Fruit fly (Drosophila melanogaster) whole organism, prepupa: ENCODE results near the gene CG43658.

Experiments used
- Blimp-1 ChIP-seq: fragments of 200-800 bp; sonication (Bioruptor generic); optimal IDR thresholded peaks from 3 replicates; lab custom pipeline; 2017; ENCODE audit warnings: missing biosample characterization, missing genetic modification characterization, mild to moderate bottlenecking, moderate library complexity, missing genetic modification reagents
- CG10631 ChIP-seq: fragments of 200-800 bp; sonication (Bioruptor generic); optimal IDR thresholded peaks from 2 replicates; lab custom pipeline; 2016; ENCODE audit warnings: missing biosample characterization, missing genetic modification characterization
- CG10669 ChIP-seq: fragments of 200-800 bp; sonication (Bioruptor generic); optimal IDR thresholded peaks from 3 replicates; lab custom pipeline; 2018; ENCODE audit warnings: missing biosample characterization, mild to moderate bottlenecking, missing genetic modification characterization, moderate library complexity
- CG11902 ChIP-seq: fragments of 200-800 bp; sonication (Bioruptor generic); optimal IDR thresholded peaks from 3 replicates; lab custom pipeline; 2016; ENCODE audit warnings: missing biosample characterization, missing genetic modification characterization
- CG15336 ChIP-seq: fragments of 200-800 bp; sonication (Bioruptor generic); IDR thresholded peaks from 2 replicates; pipeline ENCODE4 v1.3.6; 2022; ENCODE audit warnings: missing biosample characterization, missing genetic modification characterization
- CG1621 ChIP-seq: fragments of 200-800 bp; sonication (Bioruptor generic); optimal IDR thresholded peaks from 3 replicates; lab custom pipeline; 2018; ENCODE audit warnings: missing biosample characterization, mild to moderate bottlenecking, missing genetic modification characterization
- CG16779 ChIP-seq: fragments of 200-800 bp; sonication (Bioruptor generic); optimal IDR thresholded peaks from 3 replicates; lab custom pipeline; 2017; ENCODE audit warnings: missing biosample characterization, mild to moderate bottlenecking, missing genetic modification characterization
- CG31627 ChIP-seq: fragments of 200-800 bp; sonication (Bioruptor generic); optimal IDR thresholded peaks from 3 replicates; lab custom pipeline; 2016; ENCODE audit warnings: missing biosample characterization, missing genetic modification characterization
- CG32006 ChIP-seq: fragments of 200-800 bp; sonication (Bioruptor generic); optimal IDR thresholded peaks from 3 replicates; lab custom pipeline; 2017; ENCODE audit warnings: missing biosample characterization, mild to moderate bottlenecking, missing genetic modification characterization
- CG34406 ChIP-seq: fragments of 200-800 bp; sonication (Bioruptor generic); optimal IDR thresholded peaks from 3 replicates; lab custom pipeline; 2016; ENCODE audit warnings: missing biosample characterization, missing genetic modification characterization
- CG3919 ChIP-seq: fragments of 200-800 bp; sonication (Bioruptor generic); optimal IDR thresholded peaks from 3 replicates; lab custom pipeline; 2016; ENCODE audit warnings: missing biosample characterization, missing genetic modification characterization
- CG4318 ChIP-seq: fragments of 200-800 bp; sonication (Bioruptor generic); optimal IDR thresholded peaks from 3 replicates; lab custom pipeline; 2017; ENCODE audit warnings: missing biosample characterization, mild to moderate bottlenecking, missing genetic modification characterization
- CG6163 ChIP-seq: fragments of 200-800 bp; sonication (Bioruptor generic); IDR thresholded peaks from 3 replicates; pipeline ENCODE4 v1.3.6; 2022; ENCODE audit warnings: missing biosample characterization, missing genetic modification characterization
- CG6276 ChIP-seq: fragments of 200-800 bp; sonication (Bioruptor generic); optimal IDR thresholded peaks from 2 replicates; lab custom pipeline; 2017; ENCODE audit warnings: missing biosample characterization, mild to moderate bottlenecking, missing genetic modification characterization
- CG6792 ChIP-seq: fragments of 200-800 bp; sonication (Bioruptor generic); optimal IDR thresholded peaks from 3 replicates; lab custom pipeline; 2016; ENCODE audit warnings: missing biosample characterization, missing genetic modification characterization
- CG6808 ChIP-seq: fragments of 200-800 bp; sonication (Bioruptor generic); optimal IDR thresholded peaks from 3 replicates; lab custom pipeline; 2017; ENCODE audit warnings: missing biosample characterization, missing genetic modification characterization, mild to moderate bottlenecking, moderate library complexity, missing genetic modification reagents
- CG6854 ChIP-seq: fragments of 200-800 bp; sonication (Bioruptor generic); optimal IDR thresholded peaks from 2 replicates; lab custom pipeline; 2017; ENCODE audit warnings: missing biosample characterization, mild to moderate bottlenecking, missing genetic modification characterization
- CG7368 ChIP-seq: fragments of 200-800 bp; sonication (Bioruptor generic); optimal IDR thresholded peaks from 3 replicates; lab custom pipeline; 2016; ENCODE audit warnings: missing biosample characterization, missing genetic modification characterization
- CG8119 ChIP-seq: fragments of 200-800 bp; sonication (Bioruptor generic); IDR thresholded peaks from 3 replicates; pipeline ENCODE4 v1.3.6; 2022; ENCODE audit warnings: missing biosample characterization, missing genetic modification characterization
- CG8319 ChIP-seq: fragments of 200-800 bp; sonication (Bioruptor generic); optimal IDR thresholded peaks from 3 replicates; lab custom pipeline; 2016; ENCODE audit warnings: missing biosample characterization, missing genetic modification characterization
- CG8632 ChIP-seq: fragments of 200-800 bp; sonication (Bioruptor generic); optimal IDR thresholded peaks from 3 replicates; lab custom pipeline; 2016; ENCODE audit warnings: missing biosample characterization, missing genetic modification characterization
- Eip75B ChIP-seq: fragments of 200-800 bp; sonication (Bioruptor generic); optimal IDR thresholded peaks from 3 replicates; lab custom pipeline; 2016; ENCODE audit warnings: missing biosample characterization, missing genetic modification characterization
- Eip78C ChIP-seq: fragments of 200-800 bp; sonication (Bioruptor generic); peaks from one replicate; lab custom pipeline; 2016; ENCODE audit warnings: missing biosample characterization, missing genetic modification characterization
- Ets96B ChIP-seq: fragments of 200-800 bp; optimal IDR thresholded peaks from 2 replicates; lab custom pipeline; 2019; ENCODE audit warnings: missing biosample characterization, mild to moderate bottlenecking, missing genetic modification characterization, moderate library complexity
- Gug ChIP-seq: fragments of 200-800 bp; sonication (Bioruptor generic); IDR thresholded peaks from 2 replicates; pipeline ENCODE4 v1.3.6; 2022; ENCODE audit warnings: missing biosample characterization, missing genetic modification characterization
- Hr38 ChIP-seq: sonication (Bioruptor generic); optimal IDR thresholded peaks from 2 replicates; lab custom pipeline; 2016; ENCODE audit warnings: missing biosample characterization, missing genetic modification characterization
- Hr4 ChIP-seq: fragments of 200-800 bp; sonication (Bioruptor generic); optimal IDR thresholded peaks from 3 replicates; lab custom pipeline; 2016; ENCODE audit warnings: missing biosample characterization, missing genetic modification characterization
- Lpt ChIP-seq: fragments of 200-800 bp; sonication (Bioruptor generic); optimal IDR thresholded peaks from 3 replicates; lab custom pipeline; 2016; ENCODE audit warnings: missing biosample characterization, missing genetic modification characterization
- Met ChIP-seq: fragments of 200-800 bp; sonication (Bioruptor generic); optimal IDR thresholded peaks from 3 replicates; lab custom pipeline; 2016; ENCODE audit warnings: missing biosample characterization, missing genetic modification characterization
- OdsH ChIP-seq: fragments of 200-800 bp; sonication (Bioruptor generic); optimal IDR thresholded peaks from 3 replicates; lab custom pipeline; 2016; ENCODE audit warnings: missing biosample characterization, missing genetic modification characterization
- Smox ChIP-seq: fragments of 200-800 bp; sonication (Bioruptor generic); optimal IDR thresholded peaks from 3 replicates; lab custom pipeline; 2016; ENCODE audit warnings: missing biosample characterization, missing genetic modification characterization
- Sox102F ChIP-seq: fragments of 200-800 bp; sonication (Bioruptor generic); optimal IDR thresholded peaks from 2 replicates; lab custom pipeline; 2016; ENCODE audit warnings: missing biosample characterization, mild to moderate bottlenecking, missing genetic modification characterization
- Sox14 ChIP-seq: fragments of 200-800 bp; sonication (Bioruptor generic); optimal IDR thresholded peaks from 3 replicates; lab custom pipeline; 2016; ENCODE audit warnings: missing biosample characterization, missing genetic modification characterization
- Sox15 ChIP-seq: fragments of 200-800 bp; sonication (Bioruptor generic); optimal IDR thresholded peaks from 3 replicates; lab custom pipeline; 2016; ENCODE audit warnings: missing biosample characterization, missing genetic modification characterization
- achi ChIP-seq: fragments of 200-800 bp; sonication (Bioruptor generic); optimal IDR thresholded peaks from 3 replicates; lab custom pipeline; 2016; ENCODE audit warnings: missing biosample characterization, missing genetic modification characterization
- acj6 ChIP-seq: fragments of 200-800 bp; sonication (Bioruptor generic); optimal IDR thresholded peaks from 3 replicates; lab custom pipeline; 2016; ENCODE audit warnings: missing biosample characterization, missing genetic modification characterization
- cyc ChIP-seq: fragments of 200-800 bp; sonication (Bioruptor generic); optimal IDR thresholded peaks from 3 replicates; lab custom pipeline; 2016; ENCODE audit warnings: missing biosample characterization, missing genetic modification characterization
- dac ChIP-seq: fragments of 200-800 bp; sonication (Bioruptor generic); optimal IDR thresholded peaks from 2 replicates; lab custom pipeline; 2017; ENCODE audit warnings: missing biosample characterization, mild to moderate bottlenecking, missing genetic modification characterization
- dsx ChIP-seq: fragments of 200-800 bp; optimal IDR thresholded peaks from 3 replicates; lab custom pipeline; 2019; ENCODE audit warnings: missing biosample characterization, mild to moderate bottlenecking, missing genetic modification characterization, moderate library complexity; ENCODE audit not compliant: poor library complexity, severe bottlenecking
- eg ChIP-seq: fragments of 200-800 bp; sonication (Bioruptor generic); IDR thresholded peaks from 3 replicates; pipeline ENCODE4 v1.3.6; 2022; ENCODE audit warnings: missing biosample characterization, missing genetic modification characterization
- esn ChIP-seq: fragments of 200-800 bp; sonication (Bioruptor generic); optimal IDR thresholded peaks from 2 replicates; lab custom pipeline; 2016; ENCODE audit warnings: missing biosample characterization, mild to moderate bottlenecking, missing genetic modification characterization, moderate library complexity
- fd59A ChIP-seq: fragments of 200-800 bp; sonication (Bioruptor generic); optimal IDR thresholded peaks from 2 replicates; lab custom pipeline; 2017; ENCODE audit warnings: missing biosample characterization, mild to moderate bottlenecking, missing genetic modification characterization, missing genetic modification reagents
- fd85E ChIP-seq: fragments of 200-800 bp; sonication (Bioruptor generic); optimal IDR thresholded peaks from 3 replicates; lab custom pipeline; 2016; ENCODE audit warnings: missing biosample characterization, missing genetic modification characterization
- fkh ChIP-seq: fragments of 200-800 bp; sonication (Bioruptor generic); optimal IDR thresholded peaks from 3 replicates; lab custom pipeline; 2017; ENCODE audit warnings: missing biosample characterization, mild to moderate bottlenecking, missing genetic modification characterization, moderate library complexity
- lz ChIP-seq: fragments of 200-800 bp; sonication (Bioruptor generic); optimal IDR thresholded peaks from 3 replicates; lab custom pipeline; 2016; ENCODE audit warnings: missing biosample characterization, missing genetic modification characterization
- net ChIP-seq: fragments of 200-800 bp; sonication (Bioruptor generic); optimal IDR thresholded peaks from 3 replicates; lab custom pipeline; 2016; ENCODE audit warnings: missing biosample characterization, missing genetic modification characterization
- spab ChIP-seq: fragments of 200-800 bp; sonication (Bioruptor generic); optimal IDR thresholded peaks from 2 replicates; lab custom pipeline; 2017; ENCODE audit warnings: missing biosample characterization, mild to moderate bottlenecking, missing genetic modification characterization, missing genetic modification reagents
- ss ChIP-seq, 2 experiments: fragments of 200-800 bp; sonication (Bioruptor generic); optimal IDR thresholded peaks; 2 replicates in 1 of 2; 3 replicates in 1 of 2; lab custom pipeline; 2017 to 2018; ENCODE audit warnings: mild to moderate bottlenecking in 2 of 2, missing biosample characterization in 2 of 2, missing genetic modification characterization in 2 of 2, moderate library complexity in 1 of 2
- svp ChIP-seq: fragments of 200-800 bp; sonication (Bioruptor generic); peaks from one replicate; lab custom pipeline; 2016; ENCODE audit warnings: missing biosample characterization, missing genetic modification characterization
- vri ChIP-seq: fragments of 200-800 bp; sonication (Bioruptor generic); optimal IDR thresholded peaks from 3 replicates; lab custom pipeline; 2016; ENCODE audit warnings: missing biosample characterization, mild to moderate bottlenecking, missing genetic modification characterization

The CG43658 gene

dm6 chrX:17561130-17561942 lies at the start of gene CG43658:
CG43658 (minus strand) TSS chrX:17561180.
- TF ChIP-seq Met (GFP tag; lab: Kevin White, UChicago): peak; percentile 92
- TF ChIP-seq dac (GFP tag; lab: Kevin White, UChicago): peak; percentile 88
- TF ChIP-seq vri (GFP tag; lab: Kevin White, UChicago): peak; percentile 82
- TF ChIP-seq achi (GFP tag; lab: Kevin White, UChicago): peak; percentile 94
- no peak for TF ChIP-seq fkh
- peak; percentile 89 for TF ChIP-seq Sox102F (GFP tag; lab: Kevin White, UChicago)
- peak; percentile 85 for TF ChIP-seq CG6163 (GFP tag; lab: Robert Waterston, UW)
- no peak for TF ChIP-seq Hr38 (GFP tag; lab: Kevin White, UChicago)
- TF ChIP-seq cyc: peak; percentile 85
- TF ChIP-seq Sox15 (GFP tag; lab: Kevin White, UChicago): peak; percentile 86
- peak; percentile 97 for TF ChIP-seq CG8119
- TF ChIP-seq CG6854: peak; percentile 89
- peak; percentile 94 for TF ChIP-seq svp (GFP tag; lab: Kevin White, UChicago)
- peak; percentile 87 for TF ChIP-seq CG8319 (GFP tag; lab: Kevin White, UChicago)
- TF ChIP-seq CG4318 (GFP tag; lab: Kevin White, UChicago): peak; percentile 94
- TF ChIP-seq spab (GFP tag; lab: Kevin White, UChicago): peak; percentile 96
- TF ChIP-seq CG6276 (GFP tag; lab: Kevin White, UChicago): peak; percentile 97
- peak; percentile 91 for TF ChIP-seq Hr4 (GFP tag; lab: Kevin White, UChicago)
- TF ChIP-seq CG15336: peak; percentile 94
- TF ChIP-seq net (GFP tag; lab: Kevin White, UChicago): peak; percentile 93
- TF ChIP-seq dsx (GFP tag; lab: Kevin White, UChicago): peak; percentile 95
- TF ChIP-seq ss (GFP tag; optimal IDR thresholded peaks at IDR 0.05; lab: Kevin White, UChicago): peak; percentile 96 to 97
- peak; percentile 96 for TF ChIP-seq Ets96B (tag; lab: Kevin White, UChicago)
- TF ChIP-seq Gug: peak; percentile 87
- TF ChIP-seq CG10631 (GFP tag; lab: Kevin White, UChicago): peak; percentile 95
- TF ChIP-seq CG8632: peak; percentile 92
- TF ChIP-seq CG6792 (GFP tag; lab: Kevin White, UChicago): peak; percentile 93
- peak; percentile 89 for TF ChIP-seq lz (GFP tag; lab: Kevin White, UChicago)
- peak; percentile 91 for TF ChIP-seq Smox (GFP tag; lab: Kevin White, UChicago)
- peak; percentile 95 for TF ChIP-seq CG10669 (GFP tag; lab: Kevin White, UChicago)
- TF ChIP-seq CG31627 (GFP tag; lab: Kevin White, UChicago): peak; percentile 79
- TF ChIP-seq eg: peak; percentile 85
- peak; percentile 99 for TF ChIP-seq Eip78C (GFP tag; lab: Kevin White, UChicago)
- peak; percentile 94 for TF ChIP-seq CG16779 (tag; lab: Kevin White, UChicago)
- TF ChIP-seq CG6808 (GFP tag; lab: Kevin White, UChicago): peak; percentile 97
- TF ChIP-seq CG7368: peak; percentile 85
- peak; percentile 83 for TF ChIP-seq CG11902 (GFP tag; lab: Kevin White, UChicago)
- peak; percentile 91 for TF ChIP-seq CG34406 (GFP tag; lab: Kevin White, UChicago)
- TF ChIP-seq Eip75B (GFP tag; lab: Kevin White, UChicago): peak; percentile 93
- TF ChIP-seq OdsH (GFP tag; lab: Kevin White, UChicago): peak; percentile 94
- peak; percentile 90 for TF ChIP-seq Sox14 (GFP tag; lab: Kevin White, UChicago)
- TF ChIP-seq fd59A (GFP tag; lab: Kevin White, UChicago): peak; percentile 94
- peak; percentile 83 for TF ChIP-seq Blimp-1 (GFP tag; lab: Kevin White, UChicago)
- peak; percentile 90 for TF ChIP-seq esn (GFP tag; lab: Kevin White, UChicago)
- TF ChIP-seq CG1621 (tag; lab: Kevin White, UChicago): peak; percentile 90
- TF ChIP-seq Lpt (GFP tag; lab: Kevin White, UChicago): peak; percentile 90
- peak; percentile 84 for TF ChIP-seq fd85E (GFP tag; lab: Kevin White, UChicago)
- peak; percentile 94 for TF ChIP-seq acj6 (GFP tag; lab: Kevin White, UChicago)
- peak; percentile 95 for TF ChIP-seq CG3919 (GFP tag; lab: Kevin White, UChicago)
- peak; percentile 97 for TF ChIP-seq CG32006
